Fruit fly (Drosophila melanogaster): Measurements from ENCODE around the gene Mrgn1.

- TF ChIP-seq insv (optimal IDR thresholded peaks at IDR 0.05) (no peak), Sin3A (optimal IDR thresholded peaks at IDR 0.05) (no peak), Myc (optimal IDR thresholded peaks at IDR 0.05) (no peak), psq (optimal IDR thresholded peaks at IDR 0.05) (no peak), ttk (optimal IDR thresholded peaks at IDR 0.05) (no peak)
These were observed 39.1 kb downstream of the Mrgn1 start, which contains the start of gene CG11158 for dm6 chrX:13682652-13683051.
